Worm (Caenorhabditis elegans) whole organism, L4 larva: ENCODE data around the gene F56D3.1.

Experiments used
- F37D6.2 ChIP-seq: sonication (generic microtip); optimal IDR thresholded peaks from 2 replicates; lab custom pipeline; 2016; ENCODE audit warnings: mild to moderate bottlenecking, missing genetic modification characterization, missing compliant biosample characterization
- T20F7.1 ChIP-seq: fragments of 200-800 bp; sonication (Bioruptor generic); optimal IDR thresholded peaks from 2 replicates; lab custom pipeline; 2018; ENCODE audit warnings: mild to moderate bottlenecking, missing genetic modification characterization, missing compliant biosample characterization
- Y48G9A.11 ChIP-seq: fragments of 200-800 bp; sonication (Bioruptor generic); IDR thresholded peaks from 2 replicates; pipeline ENCODE4 v1.3.6; 2022; ENCODE audit warnings: missing genetic modification reagents, missing genetic modification characterization, missing compliant biosample characterization
- aha-1 ChIP-seq: fragments of 150-350 bp; peaks from one replicate; lab custom pipeline; 2014; ENCODE audit warnings: missing biosample characterization, missing genetic modification characterization
- ama-1 ChIP-seq: fragments of 150-350 bp; optimal IDR thresholded peaks from 2 replicates; lab custom pipeline; 2014; ENCODE audit warnings: inconsistent platforms, mixed read lengths
- ceh-32 ChIP-seq: sonication (generic microtip); optimal IDR thresholded peaks from 2 replicates; lab custom pipeline; 2016; ENCODE audit warnings: mild to moderate bottlenecking, missing genetic modification characterization, missing compliant biosample characterization; ENCODE audit not compliant: poor library complexity
- ceh-44 ChIP-seq: fragments of 200-800 bp; sonication (Bioruptor generic); IDR thresholded peaks from 2 replicates; pipeline ENCODE4 v1.3.6; 2022; ENCODE audit warnings: missing genetic modification reagents, missing genetic modification characterization, missing compliant biosample characterization
- ceh-62 ChIP-seq: sonication (generic microtip); optimal IDR thresholded peaks from 2 replicates; lab custom pipeline; 2017; ENCODE audit warnings: missing biosample characterization, missing genetic modification characterization
- cey-2 ChIP-seq: sonication (generic microtip); optimal IDR thresholded peaks from 3 replicates; lab custom pipeline; 2017; ENCODE audit warnings: missing genetic modification characterization, mild to moderate bottlenecking, missing compliant biosample characterization, antibody characterized with exemption, borderline replicate concordance; ENCODE audit not compliant: insufficient read depth
- ctbp-1 ChIP-seq: fragments of 200-800 bp; sonication (Bioruptor generic); IDR thresholded peaks from 2 replicates; pipeline ENCODE4 v1.3.6; 2022; ENCODE audit warnings: missing genetic modification reagents, missing genetic modification characterization, missing compliant biosample characterization
- daf-19 ChIP-seq: fragments of 200-800 bp; sonication (Bioruptor generic); conservative IDR thresholded peaks from 2 replicates; pipeline ENCODE4 v1.3.6; 2022; ENCODE audit warnings: missing genetic modification characterization, missing compliant biosample characterization
- duxl-1 ChIP-seq: sonication (generic microtip); optimal IDR thresholded peaks from 2 replicates; lab custom pipeline; 2016; ENCODE audit warnings: mild to moderate bottlenecking, missing genetic modification characterization, moderate library complexity, missing compliant biosample characterization; ENCODE audit not compliant: poor library complexity
- egl-27 ChIP-seq: sonication (generic microtip); optimal IDR thresholded peaks from 3 replicates; lab custom pipeline; 2017; ENCODE audit warnings: missing biosample characterization, missing genetic modification reagents, missing genetic modification characterization
- egl-43 ChIP-seq: fragments of 200-800 bp; sonication (Bioruptor generic); IDR thresholded peaks from 2 replicates; pipeline ENCODE4 v1.3.6; 2022; ENCODE audit warnings: missing genetic modification reagents, missing genetic modification characterization, missing compliant biosample characterization
- hmg-1.1 ChIP-seq: fragments of 200-800 bp; sonication (Bioruptor generic); IDR thresholded peaks from 2 replicates; pipeline ENCODE4 v1.3.6; 2022; ENCODE audit warnings: missing genetic modification reagents, missing genetic modification characterization, missing compliant biosample characterization
- lim-7 ChIP-seq: fragments of 200-800 bp; sonication (Bioruptor generic); IDR thresholded peaks from 2 replicates; pipeline ENCODE4 v1.3.6; 2022; ENCODE audit warnings: missing genetic modification characterization, missing compliant biosample characterization
- lin-38 ChIP-seq: fragments of 200-800 bp; sonication (Bioruptor generic); IDR thresholded peaks from 2 replicates; pipeline ENCODE4 v1.3.6; 2022; ENCODE audit warnings: missing genetic modification reagents, missing genetic modification characterization, missing compliant biosample characterization
- madf-5 ChIP-seq, 2 experiments: fragments of 200-800 bp; sonication (Bioruptor generic); IDR thresholded peaks; 2 replicates each; pipeline ENCODE4 v1.3.6; 2022; ENCODE audit warnings: missing compliant biosample characterization in 2 of 2, missing genetic modification characterization in 2 of 2
- madf-9 ChIP-seq: fragments of 200-800 bp; sonication (Bioruptor generic); conservative IDR thresholded peaks from 2 replicates; pipeline ENCODE4 v1.3.6; 2022; ENCODE audit warnings: missing genetic modification reagents, missing genetic modification characterization, missing compliant biosample characterization
- mes-2 ChIP-seq: sonication (generic microtip); optimal IDR thresholded peaks from 2 replicates; lab custom pipeline; 2016; ENCODE audit warnings: missing genotype, mild to moderate bottlenecking, missing genetic modification characterization, missing compliant biosample characterization; ENCODE audit not compliant: poor library complexity, severe bottlenecking
- mxl-2 ChIP-seq: fragments of 200-800 bp; sonication (Bioruptor generic); conservative IDR thresholded peaks from 2 replicates; pipeline ENCODE4 v1.3.6; 2022; ENCODE audit warnings: missing genetic modification reagents, missing genetic modification characterization, missing compliant biosample characterization
- nhr-102 ChIP-seq: sonication (generic microtip); optimal IDR thresholded peaks from 2 replicates; lab custom pipeline; 2016; ENCODE audit warnings: mild to moderate bottlenecking, missing genetic modification characterization, moderate library complexity, missing compliant biosample characterization
- nhr-111 ChIP-seq: fragments of 200-800 bp; sonication (Bioruptor generic); optimal IDR thresholded peaks from 2 replicates; lab custom pipeline; 2018; ENCODE audit warnings: mild to moderate bottlenecking, missing genetic modification characterization, missing compliant biosample characterization
- nhr-237 ChIP-seq: sonication (generic microtip); optimal IDR thresholded peaks from 2 replicates; lab custom pipeline; 2017; ENCODE audit warnings: missing biosample characterization, missing genetic modification characterization
- nhr-25 ChIP-seq: sonication (generic microtip); optimal IDR thresholded peaks from 2 replicates; lab custom pipeline; 2017; ENCODE audit warnings: missing genetic modification characterization, mild to moderate bottlenecking, missing compliant biosample characterization, antibody characterized with exemption, moderate library complexity, borderline replicate concordance; ENCODE audit not compliant: insufficient read depth
- set-16 ChIP-seq: fragments of 200-800 bp; sonication (Bioruptor generic); IDR thresholded peaks from 2 replicates; pipeline ENCODE4 v1.3.6; 2022; ENCODE audit warnings: missing genetic modification reagents, missing genetic modification characterization, missing compliant biosample characterization
- unc-39 ChIP-seq: sonication (generic microtip); optimal IDR thresholded peaks from 2 replicates; lab custom pipeline; 2017; ENCODE audit warnings: missing biosample characterization, missing genetic modification characterization
- ztf-7 ChIP-seq: fragments of 150-350 bp; optimal IDR thresholded peaks from 2 replicates; lab custom pipeline; 2014; ENCODE audit warnings: missing biosample characterization, missing genetic modification characterization

F56D3.1 gene

ce11 chrII:4155112-4155823 is 9.1 kb downstream of the F56D3.1 start, which contains the start of gene R03H10.2:
R03H10.2 (plus strand) TSS chrII:4155773.
- 0 out of 2 replicates have a peak, but pooled peaks have one; percentile 4 for TF ChIP-seq mxl-2
- TF ChIP-seq mes-2 (tag; lab: Kevin White, UChicago) = no peak

ce11 chrII:4157817-4158216 is 11.7 kb downstream of the F56D3.1 start:
- TF ChIP-seq daf-19 (GFP tag; lab: Robert Waterston, UW) (no peak), F37D6.2 (tag; lab: Kevin White, UChicago) (no peak), ceh-32 (tag; lab: Kevin White, UChicago) (no peak), unc-39 (no peak), egl-27 (tag; lab: Kevin White, UChicago) (no peak), nhr-111 (GFP tag; lab: Kevin White, UChicago) (no peak), nhr-237 (tag; lab: Kevin White, UChicago) (no peak), ama-1 (no peak), ztf-7 (tag; lab: Kevin White, UChicago) (no peak), Y48G9A.11 (GFP tag; lab: Robert Waterston, UW) (no peak), ceh-62 (tag; lab: Kevin White, UChicago) (no peak), duxl-1 (tag; lab: Kevin White, UChicago) (no peak), ceh-44 (no peak)

- no peak for TF ChIP-seq madf-5 (GFP tag; IDR thresholded peaks at IDR 0.05; lab: Robert Waterston, UW)
- TF ChIP-seq aha-1 = peak; percentile 91
- no peak for TF ChIP-seq lim-7 (GFP tag; lab: Robert Waterston, UW)
- no peak for TF ChIP-seq cey-2
- TF ChIP-seq hmg-1.1 (GFP tag; lab: Robert Waterston, UW) = no peak
- TF ChIP-seq ctbp-1 (GFP tag; lab: Robert Waterston, UW) = no peak
These were observed 13.4 kb downstream of the F56D3.1 start for ce11 chrII:4159570-4159969.

ce11 chrII:4167833-4168232 is 21.7 kb downstream of the F56D3.1 start:
- TF ChIP-seq madf-5 (GFP tag; IDR thresholded peaks at IDR 0.05; lab: Robert Waterston, UW) (no peak), set-16 (GFP tag; lab: Robert Waterston, UW) (peak; percentile 83), egl-43 (GFP tag; lab: Robert Waterston, UW) (0 out of 2 replicates have a peak, but pooled peaks have one; percentile 46)

ce11 chrII:4168404-4168803 is 22.3 kb downstream of the F56D3.1 start, which contains the start of gene R03H10.4:
R03H10.4 (minus strand) TSS chrII:4168504.
- TF ChIP-seq aha-1 = peak; percentile 13

- TF ChIP-seq madf-9 (GFP tag; lab: Robert Waterston, UW) (no peak), nhr-102 (no peak), nhr-25 (tag; lab: Kevin White, UChicago) (no peak)
These were observed 24.4 kb downstream of the F56D3.1 start, which contains the start of gene R03H10.5 for ce11 chrII:4170508-4170907. R03H10.5 (minus strand) TSS chrII:4170608.

ce11 chrII:4173398-4173797 is 27.3 kb downstream of the F56D3.1 start, which contains the start of gene R03H10.6:
R03H10.6 (minus strand) TSS chrII:4173498.
- TF ChIP-seq T20F7.1 = no peak
- peak; percentile 82 for TF ChIP-seq aha-1
- no peak for TF ChIP-seq lin-38 (GFP tag; lab: Robert Waterston, UW)
